Worm (Caenorhabditis elegans): Measurements from ENCODE around the gene clec-138.

DNA sequence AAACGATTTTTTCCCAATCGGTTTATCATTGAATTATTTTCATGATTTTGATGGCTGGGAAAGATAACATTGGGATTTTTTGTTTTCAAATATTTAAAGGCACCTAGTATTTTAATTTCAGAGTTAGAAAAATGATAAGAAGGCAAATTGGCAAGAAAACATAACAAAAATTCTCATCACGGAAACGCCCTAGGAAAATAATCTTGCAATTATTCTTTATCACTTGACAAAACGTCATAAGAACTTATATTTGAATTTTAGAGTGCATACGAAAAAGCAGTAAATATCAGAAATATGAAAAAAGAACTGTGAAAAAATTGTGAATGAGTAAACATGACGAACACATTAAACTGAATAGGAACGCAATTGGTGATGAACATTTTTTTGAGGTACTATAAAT is 37.8 kb upstream of the clec-138 start:
- TF ChIP-seq T22C8.4 (GFP tag; IDR thresholded peaks at IDR 0.05), result no peak
- TF ChIP-seq tab-1 (GFP tag; IDR thresholded peaks at IDR 0.05), result no peak
- no peak for TF ChIP-seq klf-2 (GFP tag; conservative IDR thresholded peaks at IDR 0.05)
- no peak for TF ChIP-seq flt-1 (GFP tag; IDR thresholded peaks at IDR 0.05)
